Worm (Caenorhabditis elegans): ENCODE measurements around the gene F09B9.4.

Gene F09B9.4

ce11 chrX:10194327-10195096 lies 34.1 kb downstream of the F09B9.4 start, which contains the start of gene myrf-2:
myrf-2 (minus strand) TSS chrX:10194377.
- no peak for TF ChIP-seq ceh-16 (tag; optimal IDR thresholded peaks at IDR 0.05)
- TF ChIP-seq nhr-10 (tag; optimal IDR thresholded peaks at IDR 0.05): no peak
- no peak for TF ChIP-seq unc-62 (GFP tag; optimal IDR thresholded peaks at IDR 0.05)
- peak; percentile 80 for TF ChIP-seq peb-1 (tag; optimal IDR thresholded peaks at IDR 0.05)
- TF ChIP-seq nhr-6 (tag; optimal IDR thresholded peaks at IDR 0.05): no peak
- TF ChIP-seq nhr-129 (tag; optimal IDR thresholded peaks at IDR 0.05): peak; percentile 4
- no peak for TF ChIP-seq alr-1 (tag; optimal IDR thresholded peaks at IDR 0.05)
- no peak for TF ChIP-seq elt-3 (tag; optimal IDR thresholded peaks at IDR 0.05)
- peak; percentile 23 for TF ChIP-seq F13H6.1 (tag; optimal IDR thresholded peaks at IDR 0.05)
- no peak for TF ChIP-seq unc-39 (tag; optimal IDR thresholded peaks at IDR 0.05)
- TF ChIP-seq snpc-4 (tag; optimal IDR thresholded peaks at IDR 0.05): no peak
- no peak for TF ChIP-seq lin-11 (tag; optimal IDR thresholded peaks at IDR 0.05)
- TF ChIP-seq lin-39 (tag; optimal IDR thresholded peaks at IDR 0.05): no peak
- peak in 1 of 2 experiments; percentile 13 for TF ChIP-seq mdl-1 (tag; optimal IDR thresholded peaks at IDR 0.05)
- TF ChIP-seq nhr-25 (tag; optimal IDR thresholded peaks at IDR 0.05): peak; percentile 63
- TF ChIP-seq Y55F3AM.14 (GFP tag; optimal IDR thresholded peaks at IDR 0.05): no peak
- TF ChIP-seq nhr-12 (tag; optimal IDR thresholded peaks at IDR 0.05): no peak
- TF ChIP-seq lsy-2 (tag; optimal IDR thresholded peaks at IDR 0.05): no peak
- TF ChIP-seq sem-4 (tag; optimal IDR thresholded peaks at IDR 0.05): no peak
- TF ChIP-seq nhr-77 (tag; optimal IDR thresholded peaks at IDR 0.05): no peak
- TF ChIP-seq blmp-1 (tag; optimal IDR thresholded peaks at IDR 0.05; ENCODE audit: insufficient read depth): peak; percentile 50
- TF ChIP-seq R02D3.7 (tag; optimal IDR thresholded peaks at IDR 0.05): no peak
- TF ChIP-seq sma-9 (GFP tag; optimal IDR thresholded peaks at IDR 0.05): no peak
- TF ChIP-seq sma-9 (tag; optimal IDR thresholded peaks at IDR 0.05): no peak
- no peak for TF ChIP-seq elt-1 (tag; optimal IDR thresholded peaks at IDR 0.05)
- TF ChIP-seq sma-3 (GFP tag; optimal IDR thresholded peaks at IDR 0.05): peak; percentile 12
- TF ChIP-seq skn-1 (tag; optimal IDR thresholded peaks at IDR 0.05): no peak
- TF ChIP-seq crh-2 (tag; optimal IDR thresholded peaks at IDR 0.05): no peak
- peak; percentile 21 for TF ChIP-seq nhr-21 (tag; optimal IDR thresholded peaks at IDR 0.05)

DNA sequence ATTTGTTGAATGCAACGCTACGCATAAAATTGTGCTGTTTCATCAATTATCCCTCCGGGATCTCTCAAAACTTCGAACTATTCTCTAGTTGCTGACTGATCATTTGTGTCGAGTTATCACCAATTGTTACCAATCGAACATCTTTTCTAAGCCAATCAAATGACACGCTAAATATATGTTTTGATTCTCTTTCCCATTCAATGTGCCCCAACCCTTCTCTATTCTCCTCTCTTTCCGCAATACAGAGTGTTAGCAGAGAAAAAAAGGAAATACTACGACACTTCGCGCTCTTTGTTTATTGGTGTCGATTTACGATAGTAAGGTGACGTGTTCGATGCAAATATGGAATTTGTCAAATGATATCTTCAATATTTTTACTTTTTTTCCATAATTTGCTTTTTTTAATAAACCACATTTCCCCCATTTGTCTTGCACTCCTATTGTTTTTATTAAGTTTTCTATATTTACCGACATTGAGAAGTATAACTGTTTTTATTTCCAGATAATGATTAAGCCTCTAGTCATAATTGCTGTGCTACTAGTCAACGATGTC lies 36.9 kb downstream of the F09B9.4 start, which contains the start of gene nucb-1:
nucb-1 (plus strand) TSS at position 503 of the 553 bp plus-strand sequence.
- TF ChIP-seq mbf-1 (tag; optimal IDR thresholded peaks at IDR 0.05) (no peak), egl-27 (tag; optimal IDR thresholded peaks at IDR 0.05) (peak; percentile 67), mab-5 (tag; optimal IDR thresholded peaks at IDR 0.05) (peak; percentile 42), crh-2 (tag; optimal IDR thresholded peaks at IDR 0.05) (peak; percentile 97), gmeb-1 (tag; optimal IDR thresholded peaks at IDR 0.05) (peak; percentile 73), nhr-21 (tag; optimal IDR thresholded peaks at IDR 0.05) (peak; percentile 74), sma-3 (GFP tag; optimal IDR thresholded peaks at IDR 0.05) (peak; percentile 76), snpc-4 (tag; optimal IDR thresholded peaks at IDR 0.05) (peak; percentile 52), unc-55 (GFP tag; optimal IDR thresholded peaks at IDR 0.05) (peak; percentile 94), mdl-1 (tag; optimal IDR thresholded peaks at IDR 0.05) (peak in 1 of 2 experiments; percentile 14), nhr-12 (tag; optimal IDR thresholded peaks at IDR 0.05) (no peak), ceh-16 (tag; optimal IDR thresholded peaks at IDR 0.05) (no peak), ceh-82 (tag; optimal IDR thresholded peaks at IDR 0.05) (no peak), nhr-25 (tag; optimal IDR thresholded peaks at IDR 0.05) (no peak), nhr-6 (tag; optimal IDR thresholded peaks at IDR 0.05) (peak; percentile 61), lsy-2 (tag; optimal IDR thresholded peaks at IDR 0.05) (peak; percentile 45 to 87), C34F6.9 (tag; optimal IDR thresholded peaks at IDR 0.05) (peak; percentile 94), R02D3.7 (tag; optimal IDR thresholded peaks at IDR 0.05) (peak; percentile 78), nhr-129 (tag; optimal IDR thresholded peaks at IDR 0.05) (peak; percentile 94), zag-1 (tag; optimal IDR thresholded peaks at IDR 0.05) (peak; percentile 7), sma-9 (GFP tag; optimal IDR thresholded peaks at IDR 0.05) (peak; percentile 93), sma-9 (tag; optimal IDR thresholded peaks at IDR 0.05) (no peak), dmd-4 (tag; optimal IDR thresholded peaks at IDR 0.05) (no peak), F13H6.1 (tag; optimal IDR thresholded peaks at IDR 0.05) (peak; percentile 55), fos-1 (tag; optimal IDR thresholded peaks at IDR 0.05) (peak; percentile 79), lin-13 (GFP tag; optimal IDR thresholded peaks at IDR 0.05) (peak; percentile 75)

All from whole organism, L2 larva.